Worm (Caenorhabditis elegans) whole organism, L3 larva: ENCODE measurements around the gene fbxb-30.
"Not testable (repeated sequence)": the region's sequence is repeated elsewhere in the genome, so short reads cannot be mapped to it uniquely, and the experiment has no call there.

ENCODE experiments used
- R02D3.7 ChIP-seq: fragments of 150-350 bp; optimal IDR thresholded peaks from 2 replicates; lab custom pipeline; 2014; ENCODE audit warnings: missing biosample characterization, missing genetic modification characterization
- ZK546.5 ChIP-seq: sonication (generic microtip); optimal IDR thresholded peaks from 2 replicates; lab custom pipeline; 2017; ENCODE audit warnings: missing biosample characterization, missing genetic modification characterization
- aly-2 ChIP-seq: fragments of 150-350 bp; optimal IDR thresholded peaks from 2 replicates; lab custom pipeline; 2014; ENCODE audit warnings: missing biosample characterization, missing genetic modification characterization
- ceh-16 ChIP-seq: sonication (generic microtip); optimal IDR thresholded peaks from 2 replicates; lab custom pipeline; 2017; ENCODE audit warnings: missing biosample characterization, missing genetic modification characterization
- ceh-82 ChIP-seq: fragments of 150-350 bp; optimal IDR thresholded peaks from 2 replicates; lab custom pipeline; 2014; ENCODE audit warnings: missing biosample characterization, missing genetic modification characterization
- daf-12 ChIP-seq: fragments of 150-350 bp; optimal IDR thresholded peaks from 2 replicates; lab custom pipeline; 2014; ENCODE audit warnings: missing biosample characterization, missing genetic modification reagents, missing genetic modification characterization
- egl-27 ChIP-seq: sonication (generic microtip); optimal IDR thresholded peaks from 4 replicates; lab custom pipeline; 2017; ENCODE audit warnings: missing biosample characterization, missing genetic modification reagents, missing genetic modification characterization
- egl-5 ChIP-seq: fragments of 150-350 bp; optimal IDR thresholded peaks from 2 replicates; lab custom pipeline; 2017; ENCODE audit warnings: missing biosample characterization, missing genetic modification reagents, missing genetic modification characterization, inconsistent platforms
- elt-3 ChIP-seq, 3 experiments: fragments of 150-350 bp in 1 of 3; sonication (generic microtip) in 2 of 3; optimal IDR thresholded peaks; 2 replicates in 2 of 3; 4 replicates in 1 of 3; lab custom pipeline; 2014 to 2017; ENCODE audit warnings: missing biosample characterization in 3 of 3, missing genetic modification characterization in 3 of 3
- fkh-10 ChIP-seq: sonication (generic microtip); optimal IDR thresholded peaks from 2 replicates; lab custom pipeline; 2017; ENCODE audit warnings: missing biosample characterization, missing genetic modification reagents, missing genetic modification characterization
- fkh-2 ChIP-seq: fragments of 150-350 bp; optimal IDR thresholded peaks from 2 replicates; lab custom pipeline; 2014; ENCODE audit warnings: missing biosample characterization, missing genetic modification reagents, missing genetic modification characterization
- fos-1 ChIP-seq: fragments of 150-350 bp; optimal IDR thresholded peaks from 2 replicates; lab custom pipeline; 2014; ENCODE audit warnings: missing biosample characterization, missing genetic modification characterization
- jun-1 ChIP-seq: fragments of 150-350 bp; optimal IDR thresholded peaks from 2 replicates; lab custom pipeline; 2014; ENCODE audit warnings: missing biosample characterization, missing genetic modification reagents, missing genetic modification characterization
- lin-15B ChIP-seq: fragments of 150-350 bp; optimal IDR thresholded peaks from 2 replicates; lab custom pipeline; 2014; ENCODE audit warnings: missing biosample characterization, missing genetic modification characterization
- lin-39 ChIP-seq: fragments of 150-350 bp; optimal IDR thresholded peaks from 2 replicates; lab custom pipeline; 2018; ENCODE audit warnings: missing biosample characterization, missing genetic modification reagents, missing genetic modification characterization
- mdl-1 ChIP-seq: fragments of 150-350 bp; optimal IDR thresholded peaks from 2 replicates; lab custom pipeline; 2014; ENCODE audit warnings: missing biosample characterization, missing genetic modification characterization
- mml-1 ChIP-seq: fragments of 150-350 bp; sonication (generic microtip); optimal IDR thresholded peaks from 3 replicates; lab custom pipeline; 2014; ENCODE audit warnings: missing biosample characterization, missing genetic modification characterization
- nfya-1 ChIP-seq: sonication (generic microtip); optimal IDR thresholded peaks from 2 replicates; lab custom pipeline; 2017; ENCODE audit warnings: missing genetic modification characterization, mild to moderate bottlenecking, missing compliant biosample characterization, antibody characterized with exemption, moderate library complexity; ENCODE audit not compliant: insufficient read depth
- nhr-11 ChIP-seq: fragments of 150-350 bp; optimal IDR thresholded peaks from 2 replicates; lab custom pipeline; 2014; ENCODE audit warnings: missing biosample characterization, missing genetic modification characterization
- nhr-23 ChIP-seq: fragments of 150-350 bp; optimal IDR thresholded peaks from 2 replicates; lab custom pipeline; 2014; ENCODE audit warnings: missing biosample characterization, missing genetic modification reagents, missing genetic modification characterization
- nhr-237 ChIP-seq: fragments of 150-350 bp; optimal IDR thresholded peaks from 2 replicates; lab custom pipeline; 2014; ENCODE audit warnings: missing biosample characterization, missing genetic modification characterization
- nhr-25 ChIP-seq: sonication (generic microtip); optimal IDR thresholded peaks from 2 replicates; lab custom pipeline; 2017; ENCODE audit warnings: missing biosample characterization, missing genetic modification characterization
- nhr-28 ChIP-seq: fragments of 150-350 bp; optimal IDR thresholded peaks from 2 replicates; lab custom pipeline; 2014; ENCODE audit warnings: missing biosample characterization, missing genetic modification characterization
- nhr-43 ChIP-seq: sonication (generic microtip); optimal IDR thresholded peaks from 2 replicates; lab custom pipeline; 2016; ENCODE audit warnings: mild to moderate bottlenecking, missing genetic modification characterization, missing compliant biosample characterization; ENCODE audit not compliant: poor library complexity, severe bottlenecking
- nhr-77 ChIP-seq: fragments of 150-350 bp; optimal IDR thresholded peaks from 2 replicates; lab custom pipeline; 2014; ENCODE audit warnings: missing biosample characterization, missing genetic modification characterization
- pha-4 ChIP-seq: fragments of 150-350 bp; optimal IDR thresholded peaks from 2 replicates; lab custom pipeline; 2014; ENCODE audit warnings: missing biosample characterization, missing genetic modification reagents, missing genetic modification characterization
- pqm-1 ChIP-seq: fragments of 150-350 bp; optimal IDR thresholded peaks from 2 replicates; lab custom pipeline; 2017; ENCODE audit warnings: missing biosample characterization, missing genetic modification characterization, inconsistent platforms
- sea-2 ChIP-seq: fragments of 150-350 bp; sonication (generic microtip); optimal IDR thresholded peaks from 4 replicates; lab custom pipeline; 2014; ENCODE audit warnings: missing biosample characterization, missing genetic modification reagents, missing genetic modification characterization
- snpc-4 ChIP-seq: fragments of 150-350 bp; optimal IDR thresholded peaks from 2 replicates; lab custom pipeline; 2014; ENCODE audit warnings: missing biosample characterization, missing genetic modification characterization
- tbx-2 ChIP-seq: sonication (generic microtip); optimal IDR thresholded peaks from 2 replicates; lab custom pipeline; 2016; ENCODE audit warnings: mild to moderate bottlenecking, missing genetic modification characterization, missing compliant biosample characterization
- unc-39 ChIP-seq: sonication (generic microtip); optimal IDR thresholded peaks from 4 replicates; lab custom pipeline; 2017; ENCODE audit warnings: missing biosample characterization, missing genetic modification characterization
- unc-62 ChIP-seq: fragments of 150-350 bp; sonication (generic microtip); optimal IDR thresholded peaks from 4 replicates; lab custom pipeline; 2014; ENCODE audit warnings: missing biosample characterization, missing genetic modification reagents, missing genetic modification characterization
- ztf-4 ChIP-seq: fragments of 150-350 bp; optimal IDR thresholded peaks from 2 replicates; lab custom pipeline; 2014; ENCODE audit warnings: missing biosample characterization, missing genetic modification characterization

The fbxb-30 gene

DNA sequence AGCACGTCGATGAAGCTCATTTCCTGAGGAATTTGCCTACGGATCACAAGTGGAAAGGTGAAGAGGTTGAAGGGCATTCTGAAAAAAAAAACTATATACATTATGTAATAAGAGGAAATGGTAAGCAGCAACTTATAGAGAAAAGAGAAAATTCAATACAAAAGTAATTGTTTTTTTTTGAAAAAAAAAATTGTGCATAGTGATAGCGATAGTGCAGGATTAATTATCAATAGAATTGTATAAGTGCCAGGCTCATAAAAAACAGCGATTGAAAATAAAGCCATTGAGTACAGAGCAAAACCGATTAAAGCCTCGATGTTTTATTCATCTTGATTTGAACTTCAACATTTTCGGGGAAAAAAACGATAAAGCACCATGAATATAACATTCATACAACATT lies 28.4 kb downstream of the fbxb-30 start, which contains the start of gene C32B5.15:
Gene C32B5.15, minus strand, starts transcription at position 101 of the 400 bp plus-strand sequence.
- no peak for TF ChIP-seq lin-39

- not testable (repeated sequence) for TF ChIP-seq unc-62 (GFP tag; lab: Kevin White, UChicago); ztf-4; mdl-1 (tag; lab: Kevin White, UChicago)
Observed at ce11 chrII:968106-968505, 33.1 kb downstream of the fbxb-30 start, which contains the start of gene C32B5.6. Gene C32B5.6 (plus strand): TSS chrII:968406.

DNA sequence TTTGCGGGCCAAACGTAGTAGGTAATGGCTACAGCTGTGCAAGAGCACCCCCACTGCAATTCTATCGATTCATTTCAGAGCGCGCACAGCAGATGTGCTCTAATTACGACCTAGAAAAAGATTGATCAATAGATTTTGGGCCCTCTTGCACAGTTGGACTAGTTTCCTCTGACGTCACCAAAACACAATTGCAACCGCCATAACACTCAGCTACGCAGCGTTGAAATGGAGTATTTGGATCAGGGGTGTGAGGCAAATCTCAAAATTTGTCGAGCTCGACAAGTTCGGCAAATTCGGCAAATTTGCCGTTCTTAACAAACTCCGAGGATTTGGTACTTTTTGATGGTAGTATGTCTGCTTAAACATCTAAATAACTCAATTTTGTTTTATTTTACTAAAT lies 34.3 kb downstream of the fbxb-30 start, which contains the start of gene fbxc-18:
Gene fbxc-18, minus strand, starts transcription at position 101 of the 400 bp plus-strand sequence.
- TF ChIP-seq nhr-28 (tag; lab: Kevin White, UChicago); ceh-82; nhr-23 (tag; lab: Kevin White, UChicago): not testable (repeated sequence)
- TF ChIP-seq, all 47 proteins: peak for 0; not testable (repeated sequence) for 47

DNA sequence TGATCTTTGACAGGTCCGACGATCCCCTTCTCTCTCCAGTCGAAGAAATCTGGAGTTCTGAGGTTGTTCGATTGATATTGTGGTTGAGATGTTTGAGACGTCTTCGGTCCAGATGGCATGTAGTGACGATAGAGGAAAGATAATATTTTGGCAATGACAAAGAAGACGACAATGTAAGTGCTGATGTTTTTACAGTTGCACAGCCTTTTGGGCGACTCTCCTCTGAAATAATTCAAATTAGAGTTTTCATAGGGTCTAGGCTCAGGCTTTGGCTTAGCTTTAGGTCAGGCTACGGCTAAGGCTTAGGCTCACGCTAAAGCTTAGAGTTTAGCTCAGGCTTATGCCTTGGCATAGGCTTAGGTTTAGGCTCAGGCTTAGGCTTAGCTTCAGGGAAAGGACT lies 39.3 kb downstream of the fbxb-30 start, which contains the start of gene C32B5.13:
Gene C32B5.13, minus strand, starts transcription at position 101 of the 400 bp plus-strand sequence.
- no peak for TF ChIP-seq pha-4 (tag; lab: Kevin White, UChicago)
- no peak for TF ChIP-seq egl-5 (tag; lab: Kevin White, UChicago)
- no peak for TF ChIP-seq ceh-16 (tag; lab: Kevin White, UChicago)
- TF ChIP-seq aly-2 (tag; lab: Kevin White, UChicago) = no peak
- TF ChIP-seq nhr-25 (tag; lab: Kevin White, UChicago) = no peak
- no peak for TF ChIP-seq jun-1
- no peak for TF ChIP-seq elt-3 (tag; optimal IDR thresholded peaks at IDR 0.05; lab: Kevin White, UChicago)
- no peak for TF ChIP-seq nhr-43 (tag; lab: Kevin White, UChicago)
- no peak for TF ChIP-seq lin-15B (tag; lab: Kevin White, UChicago)
- TF ChIP-seq daf-12 (tag; lab: Kevin White, UChicago) = no peak
- TF ChIP-seq tbx-2 = no peak
- TF ChIP-seq, all 47 proteins: peak for 0

DNA sequence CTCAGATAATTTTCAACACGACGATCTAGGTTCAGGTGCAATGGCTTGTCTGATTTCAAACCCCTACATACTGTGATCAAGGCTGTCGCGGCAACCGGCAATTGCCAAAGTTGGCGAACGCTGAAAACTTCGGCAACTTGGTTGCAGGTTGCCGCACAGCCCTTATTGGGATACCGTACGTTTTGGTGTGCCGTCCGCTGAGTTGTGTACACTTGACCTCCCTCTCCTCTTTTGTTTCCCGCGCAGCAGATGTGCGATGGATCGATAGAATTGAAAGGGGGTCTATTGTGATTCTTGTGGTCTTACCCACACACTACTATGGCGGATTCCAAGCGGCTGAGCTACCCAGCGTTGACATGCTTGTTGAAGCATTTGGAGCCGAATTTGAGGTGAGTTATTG lies 41.0 kb downstream of the fbxb-30 start, which contains the start of the genes C32B5.18 and C32B5.7:
Gene C32B5.18, plus strand, starts transcription at position 301 of the 400 bp plus-strand sequence.
Gene C32B5.7, plus strand, starts transcription at position 311 of the 400 bp plus-strand sequence.
- TF ChIP-seq fkh-2 (tag; lab: Kevin White, UChicago) (no peak), nhr-23 (tag; lab: Kevin White, UChicago) (no peak), ZK546.5 (no peak), fos-1 (tag; lab: Kevin White, UChicago) (no peak), egl-5 (tag; lab: Kevin White, UChicago) (no peak), mdl-1 (tag; lab: Kevin White, UChicago) (no peak), sea-2 (no peak), elt-3 (tag; optimal IDR thresholded peaks at IDR 0.05; lab: Kevin White, UChicago) (no peak)

- TF ChIP-seq nhr-77 (tag; lab: Kevin White, UChicago) (no peak), nhr-237 (tag; lab: Kevin White, UChicago) (no peak), mml-1 (tag; lab: Kevin White, UChicago) (no peak), egl-27 (no peak), egl-5 (tag; lab: Kevin White, UChicago) (no peak), aly-2 (tag; lab: Kevin White, UChicago) (no peak), nfya-1 (tag; lab: Kevin White, UChicago) (no peak), nhr-28 (tag; lab: Kevin White, UChicago) (no peak), unc-39 (tag; lab: Kevin White, UChicago) (no peak), ceh-82 (no peak), pqm-1 (tag; lab: Kevin White, UChicago) (no peak), elt-3 (tag; optimal IDR thresholded peaks at IDR 0.05; lab: Kevin White, UChicago) (no peak), snpc-4 (tag; lab: Kevin White, UChicago) (no peak), nhr-11 (tag; lab: Kevin White, UChicago) (no peak), fkh-10 (no peak), jun-1 (no peak), fos-1 (tag; lab: Kevin White, UChicago) (no peak), R02D3.7 (tag; lab: Kevin White, UChicago) (no peak), nhr-43 (tag; lab: Kevin White, UChicago) (no peak)
Observed at ce11 chrII:958618-959017, 42.6 kb downstream of the fbxb-30 start, which contains the start of gene sdz-4. Gene sdz-4 (plus strand): TSS chrII:958918.
